Worm (Caenorhabditis elegans): ENCODE data around the gene srw-121.

srw-121 gene

DNA sequence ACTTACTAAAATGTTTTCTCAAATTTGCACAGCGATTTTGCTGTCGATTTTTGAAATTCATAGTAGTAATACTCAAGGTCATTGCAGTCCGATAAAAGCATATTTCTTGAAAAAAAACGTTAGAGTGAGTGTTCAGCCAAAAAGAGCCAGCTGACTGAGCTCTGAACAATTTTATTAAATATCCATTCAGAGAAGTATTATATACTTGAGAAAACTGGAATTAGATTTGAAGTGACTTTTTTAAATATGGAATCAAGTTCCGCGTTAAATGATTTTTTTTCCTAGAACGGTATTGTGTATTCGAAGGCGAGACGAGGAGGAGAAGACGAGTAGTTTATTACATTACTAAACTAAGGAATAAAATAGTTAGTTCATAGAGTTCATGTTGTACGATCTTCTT, at the start of gene srw-121:
srw-121 (minus strand) TSS at position 101 of the 400 bp plus-strand sequence.
- no peak for TF ChIP-seq eor-1 (tag; optimal IDR thresholded peaks at IDR 0.05)
- TF ChIP-seq hmg-11 (tag; optimal IDR thresholded peaks at IDR 0.05), result no peak
- TF ChIP-seq tbx-2 (tag; optimal IDR thresholded peaks at IDR 0.05), result no peak
- TF ChIP-seq aly-2 (tag; optimal IDR thresholded peaks at IDR 0.05), result no peak
- no peak for TF ChIP-seq nhr-237 (tag; optimal IDR thresholded peaks at IDR 0.05)
- TF ChIP-seq lin-15B (tag; optimal IDR thresholded peaks at IDR 0.05), result no peak
- TF ChIP-seq sea-2 (GFP tag; optimal IDR thresholded peaks at IDR 0.05), result no peak
- no peak for TF ChIP-seq fkh-10 (GFP tag; optimal IDR thresholded peaks at IDR 0.05)
- no peak for TF ChIP-seq unc-62 (GFP tag; optimal IDR thresholded peaks at IDR 0.05)
- no peak for TF ChIP-seq fkh-2 (tag; optimal IDR thresholded peaks at IDR 0.05)
- TF ChIP-seq ceh-28 (tag; optimal IDR thresholded peaks at IDR 0.05), result no peak
- no peak for TF ChIP-seq ceh-82 (tag; optimal IDR thresholded peaks at IDR 0.05)
- no peak for TF ChIP-seq zag-1 (tag; optimal IDR thresholded peaks at IDR 0.05)
- no peak for TF ChIP-seq mml-1 (tag; optimal IDR thresholded peaks at IDR 0.05)

DNA sequence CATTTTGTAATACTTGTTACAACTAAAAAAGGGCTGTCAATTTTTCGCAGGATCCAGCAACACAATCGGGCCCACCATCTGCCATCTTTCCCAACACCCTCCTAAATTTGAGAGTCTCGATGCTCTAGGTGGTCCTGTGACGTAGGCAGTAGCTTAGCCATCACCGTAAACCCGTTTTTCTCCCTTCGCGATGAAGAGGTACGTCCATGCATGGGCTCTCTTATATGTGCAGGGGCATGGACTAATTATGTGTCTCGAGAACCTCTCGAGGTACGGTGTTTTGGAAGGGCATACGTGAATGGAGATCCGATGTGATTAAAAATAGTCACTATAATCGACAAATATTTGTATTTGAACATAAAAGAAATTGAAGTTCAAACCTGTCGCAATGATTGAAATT, 49.5 kb upstream of the srw-121 start:
- TF ChIP-seq nhr-237 (tag; optimal IDR thresholded peaks at IDR 0.05), result no peak
- no peak for TF ChIP-seq unc-62 (GFP tag; optimal IDR thresholded peaks at IDR 0.05)
- TF ChIP-seq fkh-2 (tag; optimal IDR thresholded peaks at IDR 0.05), result no peak
- TF ChIP-seq nhr-76 (tag; optimal IDR thresholded peaks at IDR 0.05), result no peak
- TF ChIP-seq eor-1 (tag; optimal IDR thresholded peaks at IDR 0.05), result no peak

DNA sequence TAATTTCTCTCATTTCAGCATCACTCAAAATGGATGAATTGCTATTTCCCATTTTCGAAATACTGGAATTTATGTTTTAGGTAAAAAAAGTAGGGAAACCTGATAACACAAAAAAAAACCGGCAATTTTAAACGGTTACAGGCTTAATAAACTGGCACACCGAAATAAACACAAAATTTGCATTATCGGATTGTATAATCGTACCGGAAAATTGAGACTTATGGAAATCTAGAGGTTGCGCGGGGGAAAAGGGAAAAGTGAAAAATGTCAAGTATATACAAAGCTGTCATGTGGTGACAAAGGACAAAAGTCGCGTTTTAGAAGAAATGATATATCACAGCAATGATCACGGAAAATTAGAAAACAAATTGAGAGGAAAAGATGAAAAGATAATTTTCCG, 47.9 kb upstream of the srw-121 start, which contains the start of gene chpf-2:
chpf-2 (minus strand) TSS at position 101 of the 400 bp plus-strand sequence.
- no peak for TF ChIP-seq ceh-16 (tag; optimal IDR thresholded peaks at IDR 0.05)
- TF ChIP-seq fkh-10 (GFP tag; optimal IDR thresholded peaks at IDR 0.05), result no peak
- TF ChIP-seq nhr-12 (tag; optimal IDR thresholded peaks at IDR 0.05), result no peak
- no peak for TF ChIP-seq unc-39 (tag; optimal IDR thresholded peaks at IDR 0.05)
- TF ChIP-seq skn-1 (tag; optimal IDR thresholded peaks at IDR 0.05), result no peak
- TF ChIP-seq nhr-25 (tag; optimal IDR thresholded peaks at IDR 0.05), result no peak
- TF ChIP-seq nhr-11 (tag; optimal IDR thresholded peaks at IDR 0.05), result no peak
- TF ChIP-seq lin-39 (tag; optimal IDR thresholded peaks at IDR 0.05), result no peak
- TF ChIP-seq zag-1 (tag; optimal IDR thresholded peaks at IDR 0.05), result no peak
- no peak for TF ChIP-seq pqm-1 (tag; optimal IDR thresholded peaks at IDR 0.05)

DNA sequence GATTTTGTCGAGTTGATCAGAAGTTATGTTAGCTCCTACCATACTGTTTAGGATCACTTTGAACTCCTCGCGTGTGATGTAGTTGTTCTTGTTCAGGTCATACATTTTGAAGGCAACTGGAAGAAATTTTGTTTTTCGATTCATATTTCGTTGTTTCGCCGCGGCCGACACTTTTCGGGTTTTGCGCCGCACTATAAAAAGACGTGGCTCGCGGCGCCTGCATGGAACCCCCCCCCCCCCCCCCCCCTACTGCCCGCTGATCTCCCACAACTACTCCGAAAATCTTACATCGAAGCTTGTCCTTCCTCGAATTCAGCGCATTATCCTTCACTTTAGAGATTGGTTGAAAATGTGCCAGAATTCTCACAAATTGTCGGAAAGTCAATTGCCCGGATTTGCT, 46.7 kb upstream of the srw-121 start:
- TF ChIP-seq hmg-11 (tag; optimal IDR thresholded peaks at IDR 0.05), result no peak
- no peak for TF ChIP-seq ceh-28 (tag; optimal IDR thresholded peaks at IDR 0.05)
- no peak for TF ChIP-seq mdl-1 (tag; optimal IDR thresholded peaks at IDR 0.05)
- no peak for TF ChIP-seq nfya-1 (tag; optimal IDR thresholded peaks at IDR 0.05; ENCODE audit: insufficient read depth)
- TF ChIP-seq skn-1 (tag; optimal IDR thresholded peaks at IDR 0.05), result no peak
- no peak for TF ChIP-seq pqm-1 (tag; optimal IDR thresholded peaks at IDR 0.05)
- no peak for TF ChIP-seq fkh-10 (GFP tag; optimal IDR thresholded peaks at IDR 0.05)
- TF ChIP-seq lin-15B (tag; optimal IDR thresholded peaks at IDR 0.05), result no peak
- no peak for TF ChIP-seq jun-1 (tag; optimal IDR thresholded peaks at IDR 0.05)
- no peak for TF ChIP-seq unc-39 (tag; optimal IDR thresholded peaks at IDR 0.05)
- no peak for TF ChIP-seq ama-1 (optimal IDR thresholded peaks at IDR 0.05)
- no peak for TF ChIP-seq tbx-2 (tag; optimal IDR thresholded peaks at IDR 0.05)
- no peak for TF ChIP-seq egl-5 (tag; optimal IDR thresholded peaks at IDR 0.05)
- TF ChIP-seq ztf-4 (tag; optimal IDR thresholded peaks at IDR 0.05), result no peak
- no peak for TF ChIP-seq elt-2 (tag; optimal IDR thresholded peaks at IDR 0.05)
- no peak for TF ChIP-seq fkh-2 (tag; optimal IDR thresholded peaks at IDR 0.05)
- TF ChIP-seq zag-1 (tag; optimal IDR thresholded peaks at IDR 0.05), result no peak
- no peak for TF ChIP-seq daf-12 (tag; optimal IDR thresholded peaks at IDR 0.05)
- TF ChIP-seq nhr-67 (tag; optimal IDR thresholded peaks at IDR 0.05), result no peak
- no peak for TF ChIP-seq nhr-23 (tag; optimal IDR thresholded peaks at IDR 0.05)

DNA sequence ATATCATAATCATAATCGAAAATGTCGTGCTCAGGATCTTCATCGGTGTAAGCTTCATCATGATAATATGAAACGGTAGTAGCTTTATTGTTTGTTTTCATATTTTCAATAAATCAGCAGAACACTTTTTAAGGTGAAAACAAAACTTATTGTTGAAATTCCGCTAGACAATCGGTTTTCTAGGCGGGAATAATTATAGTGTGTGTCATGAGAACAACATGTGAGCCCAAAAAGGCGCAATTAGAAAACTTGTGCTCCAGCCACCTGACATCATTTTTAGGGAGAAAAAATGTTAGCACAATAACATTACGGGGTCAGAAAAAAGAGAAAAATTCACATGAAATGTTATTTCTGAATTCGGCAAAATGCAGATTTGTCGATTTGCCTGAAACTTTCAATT, 42.9 kb upstream of the srw-121 start, which contains the start of gene srw-8:
srw-8 (minus strand) TSS at position 101 of the 400 bp plus-strand sequence.
- TF ChIP-seq ztf-4 (tag; optimal IDR thresholded peaks at IDR 0.05), result no peak

DNA sequence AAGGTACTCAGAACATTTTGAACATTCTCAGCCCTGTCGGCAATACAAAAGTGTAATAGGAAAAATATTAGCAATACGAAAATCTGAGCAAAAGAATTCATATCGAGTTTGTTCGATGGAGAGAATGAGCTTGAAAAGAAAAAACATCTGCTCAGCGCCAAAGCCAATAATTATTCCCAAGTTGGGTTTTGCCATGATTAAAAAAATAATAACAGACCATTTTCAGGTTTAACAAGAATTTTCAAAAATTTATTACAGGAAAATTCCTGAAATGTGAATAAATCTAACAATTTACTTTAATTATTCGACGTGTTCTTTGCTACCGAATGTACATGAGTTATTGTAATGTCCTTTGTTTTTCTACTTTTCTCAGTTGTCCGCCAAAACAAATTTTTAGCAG, 41.0 kb upstream of the srw-121 start, which contains the start of gene irld-38:
irld-38 (minus strand) TSS at position 101 of the 400 bp plus-strand sequence.
- TF ChIP-seq nhr-23 (tag; optimal IDR thresholded peaks at IDR 0.05), result no peak
- no peak for TF ChIP-seq unc-39 (tag; optimal IDR thresholded peaks at IDR 0.05)
- no peak for TF ChIP-seq unc-62 (GFP tag; optimal IDR thresholded peaks at IDR 0.05)
- no peak for TF ChIP-seq R02D3.7 (tag; optimal IDR thresholded peaks at IDR 0.05)

Data from whole organism, L3 larva.